Fruit fly (Drosophila melanogaster): ENCODE results near the gene CG17111.

DNA sequence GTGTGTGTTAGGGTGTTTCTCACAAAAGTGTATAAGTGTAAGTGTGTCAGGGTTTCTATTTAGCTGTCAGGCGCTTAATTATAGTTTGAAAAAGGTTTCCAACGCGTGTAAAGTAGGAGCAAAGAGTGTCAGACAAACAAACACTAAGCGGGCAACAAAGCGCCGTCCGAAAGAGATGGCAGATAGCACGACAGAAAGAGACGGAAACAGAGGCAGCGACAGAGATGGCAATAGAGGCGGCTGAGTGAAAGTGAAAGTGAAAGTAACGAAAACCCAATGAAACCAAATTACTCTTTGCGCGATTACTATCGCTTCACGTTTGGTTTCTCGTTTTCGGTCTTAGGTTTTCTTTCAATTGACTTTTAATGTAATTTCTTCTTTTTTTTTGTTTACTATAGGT is 7.4 kb upstream of the CG17111 start:
- TF ChIP-seq CTCF (optimal IDR thresholded peaks at IDR 0.05) (no peak), CG8478 (optimal IDR thresholded peaks at IDR 0.05) (no peak)

Measured in S2 (cell line).